Fruit fly (Drosophila melanogaster) whole organism, prepupa: ENCODE data around the gene Obp99b.

Experiments used
- Blimp-1 ChIP-seq: fragments of 200-800 bp; sonication (Bioruptor generic); optimal IDR thresholded peaks from 3 replicates; lab custom pipeline; 2017; ENCODE audit warnings: missing biosample characterization, missing genetic modification characterization, mild to moderate bottlenecking, moderate library complexity, missing genetic modification reagents
- CG10631 ChIP-seq: fragments of 200-800 bp; sonication (Bioruptor generic); optimal IDR thresholded peaks from 2 replicates; lab custom pipeline; 2016; ENCODE audit warnings: missing biosample characterization, missing genetic modification characterization
- CG11762 ChIP-seq: fragments of 200-800 bp; sonication (Bioruptor generic); optimal IDR thresholded peaks from 3 replicates; lab custom pipeline; 2016; ENCODE audit warnings: missing biosample characterization, missing genetic modification characterization; ENCODE audit not compliant: insufficient read depth
- CG11902 ChIP-seq: fragments of 200-800 bp; sonication (Bioruptor generic); optimal IDR thresholded peaks from 3 replicates; lab custom pipeline; 2016; ENCODE audit warnings: missing biosample characterization, missing genetic modification characterization
- CG15336 ChIP-seq: fragments of 200-800 bp; sonication (Bioruptor generic); IDR thresholded peaks from 2 replicates; pipeline ENCODE4 v1.3.6; 2022; ENCODE audit warnings: missing biosample characterization, missing genetic modification characterization
- CG1621 ChIP-seq: fragments of 200-800 bp; sonication (Bioruptor generic); optimal IDR thresholded peaks from 3 replicates; lab custom pipeline; 2018; ENCODE audit warnings: missing biosample characterization, mild to moderate bottlenecking, missing genetic modification characterization
- CG3032 ChIP-seq: fragments of 200-800 bp; optimal IDR thresholded peaks from 2 replicates; lab custom pipeline; 2019; ENCODE audit warnings: missing biosample characterization, mild to moderate bottlenecking, missing genetic modification characterization, moderate library complexity
- CG32006 ChIP-seq: fragments of 200-800 bp; sonication (Bioruptor generic); optimal IDR thresholded peaks from 3 replicates; lab custom pipeline; 2017; ENCODE audit warnings: missing biosample characterization, mild to moderate bottlenecking, missing genetic modification characterization
- CG34406 ChIP-seq: fragments of 200-800 bp; sonication (Bioruptor generic); optimal IDR thresholded peaks from 3 replicates; lab custom pipeline; 2016; ENCODE audit warnings: missing biosample characterization, missing genetic modification characterization
- CG3919 ChIP-seq: fragments of 200-800 bp; sonication (Bioruptor generic); optimal IDR thresholded peaks from 3 replicates; lab custom pipeline; 2016; ENCODE audit warnings: missing biosample characterization, missing genetic modification characterization
- CG4318 ChIP-seq: fragments of 200-800 bp; sonication (Bioruptor generic); optimal IDR thresholded peaks from 3 replicates; lab custom pipeline; 2017; ENCODE audit warnings: missing biosample characterization, mild to moderate bottlenecking, missing genetic modification characterization
- CG6276 ChIP-seq: fragments of 200-800 bp; sonication (Bioruptor generic); optimal IDR thresholded peaks from 2 replicates; lab custom pipeline; 2017; ENCODE audit warnings: missing biosample characterization, mild to moderate bottlenecking, missing genetic modification characterization
- CG6792 ChIP-seq: fragments of 200-800 bp; sonication (Bioruptor generic); optimal IDR thresholded peaks from 3 replicates; lab custom pipeline; 2016; ENCODE audit warnings: missing biosample characterization, missing genetic modification characterization
- CG7368 ChIP-seq: fragments of 200-800 bp; sonication (Bioruptor generic); optimal IDR thresholded peaks from 3 replicates; lab custom pipeline; 2016; ENCODE audit warnings: missing biosample characterization, missing genetic modification characterization
- CG8119 ChIP-seq: fragments of 200-800 bp; sonication (Bioruptor generic); IDR thresholded peaks from 3 replicates; pipeline ENCODE4 v1.3.6; 2022; ENCODE audit warnings: missing biosample characterization, missing genetic modification characterization
- Eip75B ChIP-seq: fragments of 200-800 bp; sonication (Bioruptor generic); optimal IDR thresholded peaks from 3 replicates; lab custom pipeline; 2016; ENCODE audit warnings: missing biosample characterization, missing genetic modification characterization
- Eip78C ChIP-seq: fragments of 200-800 bp; sonication (Bioruptor generic); peaks from one replicate; lab custom pipeline; 2016; ENCODE audit warnings: missing biosample characterization, missing genetic modification characterization
- Eip93F ChIP-seq: fragments of 200-800 bp; sonication (Bioruptor generic); optimal IDR thresholded peaks from 2 replicates; lab custom pipeline; 2016; ENCODE audit warnings: missing biosample characterization, mild to moderate bottlenecking, missing genetic modification characterization
- Ets21C ChIP-seq: fragments of 200-800 bp; sonication (Bioruptor generic); optimal IDR thresholded peaks from 3 replicates; lab custom pipeline; 2016; ENCODE audit warnings: missing biosample characterization, missing genetic modification characterization
- Ets96B ChIP-seq: fragments of 200-800 bp; optimal IDR thresholded peaks from 2 replicates; lab custom pipeline; 2019; ENCODE audit warnings: missing biosample characterization, mild to moderate bottlenecking, missing genetic modification characterization, moderate library complexity
- Lpt ChIP-seq: fragments of 200-800 bp; sonication (Bioruptor generic); optimal IDR thresholded peaks from 3 replicates; lab custom pipeline; 2016; ENCODE audit warnings: missing biosample characterization, missing genetic modification characterization
- Met ChIP-seq: fragments of 200-800 bp; sonication (Bioruptor generic); optimal IDR thresholded peaks from 3 replicates; lab custom pipeline; 2016; ENCODE audit warnings: missing biosample characterization, missing genetic modification characterization
- Smox ChIP-seq: fragments of 200-800 bp; sonication (Bioruptor generic); optimal IDR thresholded peaks from 3 replicates; lab custom pipeline; 2016; ENCODE audit warnings: missing biosample characterization, missing genetic modification characterization
- Sox102F ChIP-seq: fragments of 200-800 bp; sonication (Bioruptor generic); optimal IDR thresholded peaks from 2 replicates; lab custom pipeline; 2016; ENCODE audit warnings: missing biosample characterization, mild to moderate bottlenecking, missing genetic modification characterization
- Sox14 ChIP-seq: fragments of 200-800 bp; sonication (Bioruptor generic); optimal IDR thresholded peaks from 3 replicates; lab custom pipeline; 2016; ENCODE audit warnings: missing biosample characterization, missing genetic modification characterization
- Sox15 ChIP-seq: fragments of 200-800 bp; sonication (Bioruptor generic); optimal IDR thresholded peaks from 3 replicates; lab custom pipeline; 2016; ENCODE audit warnings: missing biosample characterization, missing genetic modification characterization
- achi ChIP-seq: fragments of 200-800 bp; sonication (Bioruptor generic); optimal IDR thresholded peaks from 3 replicates; lab custom pipeline; 2016; ENCODE audit warnings: missing biosample characterization, missing genetic modification characterization
- acj6 ChIP-seq: fragments of 200-800 bp; sonication (Bioruptor generic); optimal IDR thresholded peaks from 3 replicates; lab custom pipeline; 2016; ENCODE audit warnings: missing biosample characterization, missing genetic modification characterization
- cyc ChIP-seq: fragments of 200-800 bp; sonication (Bioruptor generic); optimal IDR thresholded peaks from 3 replicates; lab custom pipeline; 2016; ENCODE audit warnings: missing biosample characterization, missing genetic modification characterization
- dac ChIP-seq: fragments of 200-800 bp; sonication (Bioruptor generic); optimal IDR thresholded peaks from 2 replicates; lab custom pipeline; 2017; ENCODE audit warnings: missing biosample characterization, mild to moderate bottlenecking, missing genetic modification characterization
- esn ChIP-seq: fragments of 200-800 bp; sonication (Bioruptor generic); optimal IDR thresholded peaks from 2 replicates; lab custom pipeline; 2016; ENCODE audit warnings: missing biosample characterization, mild to moderate bottlenecking, missing genetic modification characterization, moderate library complexity
- fd59A ChIP-seq: fragments of 200-800 bp; sonication (Bioruptor generic); optimal IDR thresholded peaks from 2 replicates; lab custom pipeline; 2017; ENCODE audit warnings: missing biosample characterization, mild to moderate bottlenecking, missing genetic modification characterization, missing genetic modification reagents
- fd85E ChIP-seq: fragments of 200-800 bp; sonication (Bioruptor generic); optimal IDR thresholded peaks from 3 replicates; lab custom pipeline; 2016; ENCODE audit warnings: missing biosample characterization, missing genetic modification characterization
- net ChIP-seq: fragments of 200-800 bp; sonication (Bioruptor generic); optimal IDR thresholded peaks from 3 replicates; lab custom pipeline; 2016; ENCODE audit warnings: missing biosample characterization, missing genetic modification characterization
- ss ChIP-seq, 2 experiments: fragments of 200-800 bp; sonication (Bioruptor generic); optimal IDR thresholded peaks; 2 replicates in 1 of 2; 3 replicates in 1 of 2; lab custom pipeline; 2017 to 2018; ENCODE audit warnings: mild to moderate bottlenecking in 2 of 2, missing biosample characterization in 2 of 2, missing genetic modification characterization in 2 of 2, moderate library complexity in 1 of 2
- svp ChIP-seq: fragments of 200-800 bp; sonication (Bioruptor generic); peaks from one replicate; lab custom pipeline; 2016; ENCODE audit warnings: missing biosample characterization, missing genetic modification characterization
- vri ChIP-seq: fragments of 200-800 bp; sonication (Bioruptor generic); optimal IDR thresholded peaks from 3 replicates; lab custom pipeline; 2016; ENCODE audit warnings: missing biosample characterization, mild to moderate bottlenecking, missing genetic modification characterization

Gene Obp99b

dm6 chr3R:29715277-29715676 is 1.4 kb downstream of the Obp99b start, which contains the start of gene Dup99B:
Dup99B (minus strand) TSS chr3R:29715377.
- TF ChIP-seq Blimp-1 (GFP tag; lab: Kevin White, UChicago), result no peak
- no peak for TF ChIP-seq fd59A (GFP tag; lab: Kevin White, UChicago)
- TF ChIP-seq CG6276, result no peak
- no peak for TF ChIP-seq Sox15 (GFP tag; lab: Kevin White, UChicago)
- no peak for TF ChIP-seq esn (GFP tag; lab: Kevin White, UChicago)
- no peak for TF ChIP-seq CG34406 (GFP tag; lab: Kevin White, UChicago)
- no peak for TF ChIP-seq CG4318 (GFP tag; lab: Kevin White, UChicago)
- no peak for TF ChIP-seq Eip93F
- no peak for TF ChIP-seq CG11762 (GFP tag; lab: Kevin White, UChicago)
- no peak for TF ChIP-seq acj6
- no peak for TF ChIP-seq Ets96B (tag; lab: Kevin White, UChicago)
- TF ChIP-seq achi, result no peak
- no peak for TF ChIP-seq CG15336 (GFP tag; lab: Robert Waterston, UW)
- TF ChIP-seq CG11902 (GFP tag; lab: Kevin White, UChicago), result no peak
- no peak for TF ChIP-seq cyc (GFP tag; lab: Kevin White, UChicago)
- no peak for TF ChIP-seq Met
- TF ChIP-seq CG3032 (tag; lab: Kevin White, UChicago), result no peak
- TF ChIP-seq Eip78C (GFP tag; lab: Kevin White, UChicago), result no peak
- no peak for TF ChIP-seq ss (GFP tag; optimal IDR thresholded peaks at IDR 0.05; lab: Kevin White, UChicago)

DNA sequence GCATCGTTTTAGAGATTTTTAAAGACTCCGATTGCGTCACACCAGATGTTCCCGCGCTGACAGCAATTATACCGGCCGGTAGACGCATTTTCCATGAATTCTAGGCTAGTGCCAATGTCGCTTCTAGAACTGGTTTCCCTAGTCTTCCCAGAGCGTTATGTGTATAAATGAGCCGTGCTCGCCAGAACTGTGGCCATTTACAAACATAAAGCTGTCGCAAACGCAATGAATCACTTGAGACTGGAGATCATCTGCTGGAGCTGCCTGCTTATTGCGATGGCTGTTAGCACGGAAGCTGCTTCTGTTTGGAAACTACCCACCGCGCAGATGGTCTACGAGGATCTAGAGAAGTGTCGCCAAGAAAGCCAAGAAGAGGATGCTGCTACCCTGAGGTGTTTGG is 2.4 kb downstream of the Obp99b start, which contains the start of gene Obp99d:
Gene Obp99d, plus strand, starts transcription at position 192 of the 400 bp plus-strand sequence.
- no peak for TF ChIP-seq achi
- TF ChIP-seq Ets21C, result no peak
- no peak for TF ChIP-seq CG4318 (GFP tag; lab: Kevin White, UChicago)
- TF ChIP-seq CG1621 (tag; lab: Kevin White, UChicago), result no peak
- no peak for TF ChIP-seq svp
- no peak for TF ChIP-seq Blimp-1 (GFP tag; lab: Kevin White, UChicago)
- TF ChIP-seq CG6792 (GFP tag; lab: Kevin White, UChicago), result no peak
- no peak for TF ChIP-seq fd59A (GFP tag; lab: Kevin White, UChicago)
- TF ChIP-seq, all 60 proteins: peak for 0

DNA sequence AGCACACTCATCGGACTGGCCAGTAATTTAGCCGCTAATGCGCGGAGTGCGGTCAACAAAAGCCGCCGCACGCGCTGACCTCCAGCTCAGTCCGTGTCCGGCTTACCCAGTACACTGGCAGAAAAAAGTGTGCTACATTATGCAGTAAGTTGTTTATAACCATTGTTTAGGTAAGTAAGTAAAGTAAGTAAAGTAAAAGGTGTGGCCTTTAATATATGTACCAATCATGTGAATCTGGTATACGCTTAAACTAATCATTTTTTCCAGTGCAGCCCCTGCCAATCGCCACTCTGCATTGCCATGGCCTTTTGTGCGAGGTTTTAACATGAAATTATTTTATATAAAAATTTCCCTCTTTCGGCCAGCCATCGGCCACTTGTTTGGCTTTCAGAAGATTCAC is 5.3 kb downstream of the Obp99b start:
- TF ChIP-seq Eip78C (GFP tag; lab: Kevin White, UChicago) (peak; percentile 13), Eip75B (GFP tag; lab: Kevin White, UChicago) (no peak)

DNA sequence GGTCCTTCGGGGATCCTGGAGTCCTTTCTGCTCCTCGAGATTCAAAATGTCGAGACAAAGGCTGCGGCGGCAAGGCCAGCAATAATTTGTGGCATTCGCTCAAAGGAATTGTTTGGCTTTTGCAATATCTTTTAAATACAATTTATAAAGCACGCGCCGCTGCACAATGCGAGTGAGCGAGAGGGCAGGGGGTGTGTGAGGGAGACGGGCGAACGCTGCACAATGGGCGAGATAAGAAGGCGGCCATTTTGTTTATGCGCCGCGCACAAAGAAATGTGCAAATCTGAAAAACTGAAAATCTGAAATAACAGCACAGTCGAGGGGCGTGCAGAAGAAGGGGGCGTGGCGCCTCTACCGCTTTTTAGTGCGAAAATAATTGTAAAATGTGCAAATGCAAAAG is 8.4 kb downstream of the Obp99b start:
- TF ChIP-seq Sox14 (GFP tag; lab: Kevin White, UChicago), result peak; percentile 55
- TF ChIP-seq svp, result peak; percentile 4
- no peak for TF ChIP-seq CG3919 (GFP tag; lab: Kevin White, UChicago)

DNA sequence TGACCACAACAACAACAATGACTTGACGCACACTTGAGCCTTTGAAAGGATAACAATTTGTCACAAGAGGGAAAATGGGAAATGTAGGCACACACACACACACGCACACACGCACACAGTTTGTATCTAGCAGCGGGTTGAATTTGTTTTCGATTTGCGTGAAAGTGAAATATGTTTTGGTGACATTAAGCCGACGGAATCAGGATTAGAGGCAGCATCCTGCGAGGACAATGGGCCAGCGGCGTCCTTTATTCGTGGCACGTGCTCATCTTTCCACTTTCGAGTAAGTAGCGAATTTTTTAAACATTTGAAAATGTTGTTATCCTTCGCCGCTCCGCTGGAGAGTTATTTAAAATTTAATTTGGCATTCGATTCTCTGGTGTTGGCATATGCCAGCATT is 9.4 kb downstream of the Obp99b start:
- TF ChIP-seq esn (GFP tag; lab: Kevin White, UChicago), result no peak
- TF ChIP-seq CG1621 (tag; lab: Kevin White, UChicago), result no peak
- no peak for TF ChIP-seq Met
- TF ChIP-seq Lpt (GFP tag; lab: Kevin White, UChicago), result no peak
- TF ChIP-seq fd59A (GFP tag; lab: Kevin White, UChicago), result no peak
- no peak for TF ChIP-seq CG7368 (GFP tag; lab: Kevin White, UChicago)
- no peak for TF ChIP-seq fd85E (GFP tag; lab: Kevin White, UChicago)
- no peak for TF ChIP-seq Sox102F (GFP tag; lab: Kevin White, UChicago)
- no peak for TF ChIP-seq Smox (GFP tag; lab: Kevin White, UChicago)
- TF ChIP-seq CG32006, result no peak
- TF ChIP-seq CG10631, result no peak
- no peak for TF ChIP-seq Ets21C
- no peak for TF ChIP-seq Eip93F
- TF ChIP-seq dac (GFP tag; lab: Kevin White, UChicago), result no peak
- no peak for TF ChIP-seq CG8119 (GFP tag; lab: Robert Waterston, UW)
- no peak for TF ChIP-seq net (GFP tag; lab: Kevin White, UChicago)
- TF ChIP-seq vri (GFP tag; lab: Kevin White, UChicago), result no peak
